Worm (Caenorhabditis elegans): ENCODE data around the gene ksr-1.

DNA sequence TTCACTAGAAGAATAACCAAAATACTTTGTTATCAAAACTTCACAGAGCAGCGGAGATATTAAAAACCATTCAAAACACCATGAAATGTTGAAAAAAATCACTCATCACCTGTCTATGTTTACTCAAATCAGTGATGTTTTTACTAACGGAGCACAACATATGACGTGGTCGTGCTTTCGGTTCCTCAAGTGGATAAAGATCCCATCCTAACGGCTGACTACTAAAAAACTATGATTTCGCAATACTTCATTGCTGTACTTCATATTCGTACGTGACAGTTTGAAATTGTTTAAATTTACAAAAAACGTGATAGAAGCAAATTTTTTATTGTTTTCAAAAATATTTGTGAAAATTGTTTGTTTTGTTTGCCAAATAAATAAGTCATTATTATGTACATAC, 17.3 kb upstream of the ksr-1 start:
- TF ChIP-seq R02D3.7 (tag; optimal IDR thresholded peaks at IDR 0.05): no peak
- TF ChIP-seq nhr-25 (tag; optimal IDR thresholded peaks at IDR 0.05): no peak
- TF ChIP-seq nhr-11 (tag; optimal IDR thresholded peaks at IDR 0.05): no peak
- no peak for TF ChIP-seq ceh-82 (tag; optimal IDR thresholded peaks at IDR 0.05)
